Worm (Caenorhabditis elegans): Measurements from ENCODE around the gene srab-11.
A peak's percentile ranks its signal among the peaks of the same experiment; 100 is the strongest.

srab-11 gene

DNA sequence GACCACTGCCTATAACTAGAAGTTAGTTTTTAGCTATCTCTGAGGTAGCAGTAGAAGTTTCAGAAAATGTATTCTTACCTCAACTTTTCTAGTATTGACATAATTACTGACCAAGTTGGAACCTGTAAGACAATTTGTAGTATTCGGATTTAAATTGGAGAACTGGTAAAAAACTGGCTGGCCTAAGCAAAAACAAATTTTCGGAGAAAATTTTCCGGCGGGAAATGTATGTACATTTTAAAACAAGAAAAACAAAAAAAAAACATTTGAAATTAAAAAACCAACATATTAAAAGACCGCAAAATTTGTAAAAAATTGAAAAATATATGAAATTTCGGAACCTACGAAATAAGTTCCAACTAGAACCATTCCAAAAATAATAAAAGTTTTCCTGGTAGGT lies at the start of gene srab-11:
Gene srab-11, minus strand, starts transcription at position 101 of the 400 bp plus-strand sequence.
- no peak for TF ChIP-seq hpl-2 (GFP tag; optimal IDR thresholded peaks at IDR 0.05)
- no peak for TF ChIP-seq lir-3 (tag; optimal IDR thresholded peaks at IDR 0.05; ENCODE audit: poor library complexity)
- no peak for TF ChIP-seq ces-1 (GFP tag; optimal IDR thresholded peaks at IDR 0.05)
- no peak for TF ChIP-seq mab-9 (GFP tag; IDR thresholded peaks at IDR 0.05)
- TF ChIP-seq nhr-77 (tag; optimal IDR thresholded peaks at IDR 0.05), result no peak
- no peak for TF ChIP-seq fkh-10 (GFP tag; optimal IDR thresholded peaks at IDR 0.05)
- TF ChIP-seq pag-3 (tag; optimal IDR thresholded peaks at IDR 0.05; ENCODE audit: borderline replicate concordance, insufficient read depth), result no peak
- TF ChIP-seq alr-1 (tag; optimal IDR thresholded peaks at IDR 0.05; ENCODE audit: borderline replicate concordance), result no peak
- TF ChIP-seq lin-13 (GFP tag; optimal IDR thresholded peaks at IDR 0.05), result no peak
- TF ChIP-seq ceh-8 (GFP tag; optimal IDR thresholded peaks at IDR 0.05), result no peak
- no peak for TF ChIP-seq ceh-63 (GFP tag; optimal IDR thresholded peaks at IDR 0.05)
- no peak for TF ChIP-seq blmp-1 (tag; optimal IDR thresholded peaks at IDR 0.05)
- no peak for TF ChIP-seq efl-1 (optimal IDR thresholded peaks at IDR 0.05)
- TF ChIP-seq efl-1 (GFP tag; optimal IDR thresholded peaks at IDR 0.05 in 1 of 2), result no peak

DNA sequence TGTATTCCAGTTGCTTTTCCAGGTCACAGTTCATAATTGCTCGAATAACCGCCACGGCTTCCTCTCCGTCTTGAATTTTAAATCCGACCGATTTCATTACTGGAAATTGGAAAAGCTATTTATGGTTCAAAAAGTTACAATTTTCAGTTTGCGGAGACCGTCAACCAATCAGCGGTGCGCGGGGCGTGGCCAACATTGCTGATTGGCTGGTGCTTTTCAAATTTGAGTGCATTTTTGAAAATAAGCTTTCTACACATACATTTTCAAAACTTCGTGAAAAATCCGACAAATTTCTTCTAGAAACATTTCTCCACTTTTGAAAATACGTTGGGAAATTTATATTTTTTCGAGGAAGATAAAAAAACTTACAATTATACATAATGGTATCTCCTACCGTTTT lies 49.0 kb upstream of the srab-11 start:
- no peak for TF ChIP-seq pqm-1 (tag; optimal IDR thresholded peaks at IDR 0.05)
- no peak for TF ChIP-seq ztf-11 (tag; optimal IDR thresholded peaks at IDR 0.05)
- TF ChIP-seq hpl-2 (GFP tag; optimal IDR thresholded peaks at IDR 0.05), result no peak
- TF ChIP-seq F16B12.6 (tag; optimal IDR thresholded peaks at IDR 0.05), result no peak
- no peak for TF ChIP-seq fkh-10 (GFP tag; optimal IDR thresholded peaks at IDR 0.05)
- no peak for TF ChIP-seq nhr-85 (tag)
- TF ChIP-seq unc-130 (tag; optimal IDR thresholded peaks at IDR 0.05), result no peak
- TF ChIP-seq nhr-11 (tag; optimal IDR thresholded peaks at IDR 0.05), result no peak
- TF ChIP-seq nhr-20 (tag; optimal IDR thresholded peaks at IDR 0.05), result no peak
- TF ChIP-seq snu-23 (GFP tag; optimal IDR thresholded peaks at IDR 0.05), result no peak
- TF ChIP-seq snpc-4 (tag; optimal IDR thresholded peaks at IDR 0.05), result no peak
- TF ChIP-seq sox-4 (tag; optimal IDR thresholded peaks at IDR 0.05), result no peak
- no peak for TF ChIP-seq ceh-82 (tag; optimal IDR thresholded peaks at IDR 0.05)
- no peak for TF ChIP-seq elt-3 (tag; optimal IDR thresholded peaks at IDR 0.05)

ce11 chrV:3194952-3195450 lies 48.2 kb upstream of the srab-11 start, which contains the start of gene Y73C8B.2:
Gene Y73C8B.2 (minus strand): TSS chrV:3195002.
- peak; percentile 23 for TF ChIP-seq lin-15B (tag; optimal IDR thresholded peaks at IDR 0.05)
- TF ChIP-seq nhr-71 (tag; optimal IDR thresholded peaks at IDR 0.05), result peak; percentile 39
- TF ChIP-seq egl-13 (tag; optimal IDR thresholded peaks at IDR 0.05), result no peak
- no peak for TF ChIP-seq unc-86 (tag; optimal IDR thresholded peaks at IDR 0.05)
- no peak for TF ChIP-seq fkh-8 (tag; optimal IDR thresholded peaks at IDR 0.05)
- TF ChIP-seq sox-4 (tag; optimal IDR thresholded peaks at IDR 0.05), result no peak
- TF ChIP-seq ceh-90 (tag; optimal IDR thresholded peaks at IDR 0.05), result no peak
- TF ChIP-seq egl-27 (tag; optimal IDR thresholded peaks at IDR 0.05), result no peak
- TF ChIP-seq vab-15 (tag; optimal IDR thresholded peaks at IDR 0.05), result no peak
- peak; percentile 9 for TF ChIP-seq nhr-47 (tag; optimal IDR thresholded peaks at IDR 0.05)
- peak; percentile 45 for TF ChIP-seq mep-1 (tag; optimal IDR thresholded peaks at IDR 0.05)
- TF ChIP-seq nhr-11 (tag; optimal IDR thresholded peaks at IDR 0.05), result no peak
- no peak for TF ChIP-seq rnt-1 (tag; optimal IDR thresholded peaks at IDR 0.05)
- no peak for TF ChIP-seq tlp-1 (tag; optimal IDR thresholded peaks at IDR 0.05)
- TF ChIP-seq nhr-237 (tag; optimal IDR thresholded peaks at IDR 0.05), result no peak
- TF ChIP-seq aly-2 (tag; optimal IDR thresholded peaks at IDR 0.05), result no peak
- peak in 1 of 3 experiments; percentile 67 for TF ChIP-seq dpl-1 (GFP tag; optimal IDR thresholded peaks at IDR 0.05)
- TF ChIP-seq efl-1 (optimal IDR thresholded peaks at IDR 0.05), result peak; percentile 17 to 35
- peak; percentile 31 to 45 for TF ChIP-seq efl-1 (GFP tag; optimal IDR thresholded peaks at IDR 0.05 in 1 of 2)
- peak; percentile 19 to 59 for TF ChIP-seq lin-35 (GFP tag; optimal IDR thresholded peaks at IDR 0.05)
- peak in 1 of 2 experiments; percentile 45 for TF ChIP-seq lsy-2 (tag; optimal IDR thresholded peaks at IDR 0.05)
- TF ChIP-seq C04F5.9 (tag; optimal IDR thresholded peaks at IDR 0.05), result no peak
- TF ChIP-seq fos-1 (tag; optimal IDR thresholded peaks at IDR 0.05), result no peak
- TF ChIP-seq skn-1 (tag; optimal IDR thresholded peaks at IDR 0.05), result peak; percentile 11
- TF ChIP-seq nhr-77 (tag; optimal IDR thresholded peaks at IDR 0.05), result no peak
- peak; percentile 3 for TF ChIP-seq irx-1 (tag; optimal IDR thresholded peaks at IDR 0.05)
- TF ChIP-seq unc-30 (tag; optimal IDR thresholded peaks at IDR 0.05), result no peak
- TF ChIP-seq swsn-7 (tag; optimal IDR thresholded peaks at IDR 0.05), result no peak
- TF ChIP-seq snpc-4 (tag; optimal IDR thresholded peaks at IDR 0.05), result no peak
- no peak for TF ChIP-seq nhr-19 (GFP tag; conservative IDR thresholded peaks at IDR 0.05)
- no peak for TF ChIP-seq ceh-63 (GFP tag; optimal IDR thresholded peaks at IDR 0.05)

Measured in whole organism, L1 larva.